Fruit fly (Drosophila melanogaster) whole organism, embryonic: ENCODE measurements around the gene twe.
A peak's percentile ranks its signal among the peaks of the same experiment; 100 is the strongest.

Experiments used
- Ada2b ChIP-seq: fragments of 200-800 bp; sonication (Bioruptor generic); IDR thresholded peaks from 2 replicates; pipeline ENCODE4 v1.3.6; 2022; ENCODE audit warnings: missing biosample characterization, missing genetic modification characterization
- Asciz ChIP-seq: fragments of 200-800 bp; sonication (Bioruptor generic); optimal IDR thresholded peaks from 2 replicates; lab custom pipeline; 2017; ENCODE audit warnings: missing biosample characterization, mild to moderate bottlenecking, missing genetic modification characterization, missing genetic modification reagents
- BEAF-32 ChIP-seq: fragments of 200-800 bp; sonication (Bioruptor generic); optimal IDR thresholded peaks from 3 replicates; lab custom pipeline; 2017; ENCODE audit warnings: missing biosample characterization, missing genetic modification characterization, mild to moderate bottlenecking, moderate library complexity, missing genetic modification reagents
- Bdp1 ChIP-seq: fragments of 200-800 bp; sonication (Bioruptor generic); optimal IDR thresholded peaks from 3 replicates; lab custom pipeline; 2016; ENCODE audit warnings: missing biosample characterization, missing genetic modification characterization
- Bgb ChIP-seq: fragments of 200-800 bp; sonication (Bioruptor generic); IDR thresholded peaks from 2 replicates; pipeline ENCODE4 v1.3.6; 2022; ENCODE audit warnings: missing biosample characterization, missing genetic modification characterization; ENCODE audit not compliant: partially characterized antibody
- CG12659 ChIP-seq: fragments of 200-800 bp; sonication (Bioruptor generic); optimal IDR thresholded peaks from 3 replicates; lab custom pipeline; 2017; ENCODE audit warnings: mild to moderate bottlenecking, missing biosample characterization, missing genetic modification reagents, missing genetic modification characterization
- CG15073 ChIP-seq: fragments of 200-800 bp; sonication (Bioruptor generic); optimal IDR thresholded peaks from 2 replicates; lab custom pipeline; 2016; ENCODE audit warnings: missing biosample characterization, missing genetic modification characterization
- CG16779 ChIP-seq: fragments of 200-800 bp; sonication (Bioruptor generic); IDR thresholded peaks from 2 replicates; pipeline ENCODE4 v1.3.6; 2022; ENCODE audit warnings: missing biosample characterization, missing genetic modification characterization
- CG17328 ChIP-seq: fragments of 200-800 bp; sonication (Bioruptor generic); IDR thresholded peaks from 2 replicates; pipeline ENCODE4 v1.3.6; 2022; ENCODE audit warnings: missing biosample characterization, missing genetic modification characterization
- CG17361 ChIP-seq: fragments of 200-800 bp; sonication (Bioruptor generic); IDR thresholded peaks from 3 replicates; pipeline ENCODE4 v1.3.6; 2022; ENCODE audit warnings: missing biosample characterization, missing genetic modification characterization
- CG30020 ChIP-seq: fragments of 200-800 bp; optimal IDR thresholded peaks from 2 replicates; lab custom pipeline; 2019; ENCODE audit warnings: missing biosample characterization, mild to moderate bottlenecking, missing genetic modification characterization, moderate library complexity
- CG33213 ChIP-seq: fragments of 200-800 bp; sonication (Bioruptor generic); optimal IDR thresholded peaks from 3 replicates; lab custom pipeline; 2016; ENCODE audit warnings: missing biosample characterization, missing genetic modification characterization
- CG7745 ChIP-seq: fragments of 200-800 bp; sonication (Bioruptor generic); optimal IDR thresholded peaks from 2 replicates; lab custom pipeline; 2018; ENCODE audit warnings: missing biosample characterization, mild to moderate bottlenecking, missing genetic modification characterization, moderate library complexity
- CTCF ChIP-seq: fragments of 200-800 bp; sonication (Bioruptor generic); optimal IDR thresholded peaks from 2 replicates; lab custom pipeline; 2017; ENCODE audit warnings: missing biosample characterization, mild to moderate bottlenecking, missing genetic modification characterization, moderate library complexity
- Chrac-16 ChIP-seq: fragments of 200-800 bp; sonication (Bioruptor generic); optimal IDR thresholded peaks from 3 replicates; lab custom pipeline; 2016; ENCODE audit warnings: missing biosample characterization, missing genetic modification characterization
- CoRest ChIP-seq: fragments of 200-800 bp; sonication (Bioruptor generic); optimal IDR thresholded peaks from 3 replicates; lab custom pipeline; 2018; ENCODE audit warnings: missing biosample characterization, mild to moderate bottlenecking, missing genetic modification characterization, moderate library complexity
- Dp ChIP-seq: fragments of 200-800 bp; sonication (Bioruptor generic); optimal IDR thresholded peaks from 2 replicates; lab custom pipeline; 2018; ENCODE audit warnings: missing biosample characterization, mild to moderate bottlenecking, missing genetic modification characterization, moderate library complexity
- Hey ChIP-seq: fragments of 200-800 bp; sonication (Bioruptor generic); optimal IDR thresholded peaks from 3 replicates; lab custom pipeline; 2018; ENCODE audit warnings: missing biosample characterization, mild to moderate bottlenecking, missing genetic modification characterization
- Hsf ChIP-seq: fragments of 200-800 bp; sonication (Bioruptor generic); optimal IDR thresholded peaks from 3 replicates; lab custom pipeline; 2016; ENCODE audit warnings: missing biosample characterization, missing genetic modification characterization
- MBD-R2 ChIP-seq: fragments of 200-800 bp; sonication (Bioruptor generic); IDR thresholded peaks from 2 replicates; pipeline ENCODE4 v1.3.6; 2022; ENCODE audit warnings: missing biosample characterization, missing genetic modification characterization
- Med ChIP-seq: fragments of 200-800 bp; sonication (Bioruptor generic); peaks from one replicate; lab custom pipeline; 2016; ENCODE audit warnings: missing biosample characterization, missing genetic modification characterization, mild to moderate bottlenecking, inconsistent platforms, moderate library complexity
- NC2α ChIP-seq: fragments of 200-800 bp; sonication (Bioruptor generic); optimal IDR thresholded peaks from 2 replicates; lab custom pipeline; 2016; ENCODE audit warnings: missing biosample characterization, missing genetic modification characterization
- PHDP ChIP-seq: fragments of 200-800 bp; sonication (Bioruptor generic); optimal IDR thresholded peaks from 3 replicates; lab custom pipeline; 2018; ENCODE audit warnings: missing biosample characterization, mild to moderate bottlenecking, missing genetic modification characterization, moderate library complexity
- Stat92E ChIP-seq, 3 experiments: fragments of >200 bp in 2 of 3; fragments of 200-800 bp in 1 of 3; sonication (Bioruptor generic) in 1 of 3; optimal IDR thresholded peaks; 2 replicates each; lab custom pipeline; 2017 to 2019; ENCODE audit warnings: missing biosample characterization in 3 of 3, missing genetic modification characterization in 3 of 3, mild to moderate bottlenecking in 1 of 3, moderate library complexity in 1 of 3
- TFAM ChIP-seq: fragments of 200-800 bp; sonication (Bioruptor generic); optimal IDR thresholded peaks from 2 replicates; lab custom pipeline; 2017; ENCODE audit warnings: missing biosample characterization, missing genetic modification characterization, inconsistent platforms
- YL-1 ChIP-seq: fragments of 200-800 bp; sonication (Bioruptor generic); optimal IDR thresholded peaks from 3 replicates; lab custom pipeline; 2017; ENCODE audit warnings: missing biosample characterization, mild to moderate bottlenecking, missing genetic modification characterization
- ash1 ChIP-seq: fragments of 200-800 bp; sonication (Bioruptor generic); optimal IDR thresholded peaks from 2 replicates; lab custom pipeline; 2018; ENCODE audit warnings: missing biosample characterization, mild to moderate bottlenecking, missing genetic modification characterization
- bab2 ChIP-seq: fragments of 200-800 bp; sonication (Bioruptor generic); optimal IDR thresholded peaks from 2 replicates; lab custom pipeline; 2016; ENCODE audit warnings: missing biosample characterization, missing genetic modification characterization
- dpn ChIP-seq, 2 experiments: fragments of 200-800 bp; sonication (Bioruptor generic); optimal IDR thresholded peaks; 3 replicates each; lab custom pipeline; 2016; ENCODE audit warnings: missing biosample characterization in 2 of 2, missing genetic modification characterization in 2 of 2
- ewg ChIP-seq: fragments of 200-800 bp; sonication (Bioruptor generic); optimal IDR thresholded peaks from 3 replicates; lab custom pipeline; 2017; ENCODE audit warnings: mild to moderate bottlenecking, missing biosample characterization, missing genetic modification reagents, missing genetic modification characterization
- ftz-f1 ChIP-seq: fragments of 200-800 bp; sonication (Bioruptor generic); optimal IDR thresholded peaks from 2 replicates; lab custom pipeline; 2016; ENCODE audit warnings: missing biosample characterization, missing genetic modification characterization
- insv ChIP-seq, 2 experiments: fragments of 200-800 bp; sonication (Bioruptor generic); optimal IDR thresholded peaks; 3 replicates each; lab custom pipeline; 2016 to 2018; ENCODE audit warnings: missing biosample characterization in 2 of 2, missing genetic modification characterization in 2 of 2
- kah ChIP-seq: fragments of 200-800 bp; sonication (Bioruptor generic); optimal IDR thresholded peaks from 2 replicates; lab custom pipeline; 2018; ENCODE audit warnings: missing biosample characterization, mild to moderate bottlenecking, missing genetic modification characterization
- knrl ChIP-seq: fragments of 200-800 bp; sonication (Bioruptor generic); IDR thresholded peaks from 3 replicates; pipeline ENCODE4 v1.3.6; 2022; ENCODE audit warnings: missing biosample characterization, missing genetic modification characterization; ENCODE audit not compliant: partially characterized antibody
- lbe ChIP-seq: fragments of 200-800 bp; sonication (Bioruptor generic); optimal IDR thresholded peaks from 2 replicates; lab custom pipeline; 2016; ENCODE audit warnings: missing biosample characterization, mild to moderate bottlenecking, missing genetic modification characterization
- lilli ChIP-seq: fragments of 200-800 bp; sonication (Bioruptor generic); optimal IDR thresholded peaks from 3 replicates; lab custom pipeline; 2016; ENCODE audit warnings: missing biosample characterization, missing genetic modification characterization
- otp ChIP-seq: fragments of 200-800 bp; sonication (Bioruptor generic); IDR thresholded peaks from 3 replicates; pipeline ENCODE4, ENCODE4 v1.3.6; 2022; ENCODE audit warnings: missing biosample characterization, missing genetic modification characterization
- psq ChIP-seq: fragments of 200-800 bp; sonication (Bioruptor generic); optimal IDR thresholded peaks from 2 replicates; lab custom pipeline; 2017; ENCODE audit warnings: missing biosample characterization, missing genetic modification characterization
- row ChIP-seq: fragments of 200-800 bp; sonication (Bioruptor generic); IDR thresholded peaks from 3 replicates; pipeline ENCODE4 v1.3.6; 2022; ENCODE audit warnings: missing biosample characterization, missing genetic modification characterization
- salm ChIP-seq: fragments of 200-800 bp; sonication (Bioruptor generic); optimal IDR thresholded peaks from 2 replicates; lab custom pipeline; 2018; ENCODE audit warnings: missing biosample characterization, mild to moderate bottlenecking, missing genetic modification characterization
- sens ChIP-seq: fragments of 200-800 bp; sonication (Bioruptor generic); peaks from one replicate; lab custom pipeline; 2016; ENCODE audit warnings: missing biosample characterization, missing genetic modification characterization
- seq ChIP-seq: fragments of 200-800 bp; sonication (Bioruptor generic); IDR thresholded peaks from 2 replicates; pipeline ENCODE4 v1.3.6; 2022; ENCODE audit warnings: missing biosample characterization, missing genetic modification characterization
- stwl ChIP-seq: fragments of 200-800 bp; sonication (Bioruptor generic); optimal IDR thresholded peaks from 3 replicates; lab custom pipeline; 2018; ENCODE audit warnings: missing biosample characterization, mild to moderate bottlenecking, missing genetic modification characterization, moderate library complexity
- tin ChIP-seq: fragments of 200-800 bp; sonication (Bioruptor generic); optimal IDR thresholded peaks from 3 replicates; lab custom pipeline; 2016; ENCODE audit warnings: missing biosample characterization, missing genetic modification characterization
- tna ChIP-seq: fragments of 200-800 bp; sonication (Bioruptor generic); IDR thresholded peaks from 2 replicates; pipeline ENCODE4 v1.3.6; 2022; ENCODE audit warnings: missing biosample characterization, missing genetic modification characterization; ENCODE audit not compliant: partially characterized antibody
- trem ChIP-seq: fragments of 200-800 bp; optimal IDR thresholded peaks from 3 replicates; lab custom pipeline; 2019; ENCODE audit warnings: missing biosample characterization, mild to moderate bottlenecking, missing genetic modification characterization, moderate library complexity
- twi ChIP-seq: fragments of 200-800 bp; optimal IDR thresholded peaks from 2 replicates; lab custom pipeline; 2019; ENCODE audit warnings: missing biosample characterization, mild to moderate bottlenecking, missing genetic modification characterization, moderate library complexity
- zen ChIP-seq: fragments of 200-800 bp; sonication (Bioruptor generic); optimal IDR thresholded peaks from 3 replicates; lab custom pipeline; 2018; ENCODE audit warnings: missing biosample characterization, mild to moderate bottlenecking, missing genetic modification characterization, moderate library complexity

twe gene

dm6 chr2L:16261576-16262217, at the start of gene twe, which contains the start of gene CG4935 (continued):
- TF ChIP-seq ewg (peak; percentile 22), row (GFP tag; lab: Robert Waterston, UW) (peak; percentile 26; the same call in 1 of the 3 replicates), tin (no peak), kah (GFP tag; lab: Kevin White, UChicago) (no peak), knrl (no peak)

- TF ChIP-seq Ada2b (GFP tag; lab: Robert Waterston, UW): 0 out of 2 replicates have a peak, but pooled peaks have one; percentile 16
- peak; percentile 74 for TF ChIP-seq CG12659 (GFP tag; lab: Kevin White, UChicago)
- no peak for TF ChIP-seq seq (GFP tag; lab: Robert Waterston, UW)
- TF ChIP-seq YL-1 (GFP tag; lab: Kevin White, UChicago): peak; percentile 83
- TF ChIP-seq zen (tag; lab: Kevin White, UChicago): peak; percentile 66
- no peak for TF ChIP-seq otp (GFP tag; lab: Robert Waterston, UW)
- TF ChIP-seq CG33213 (GFP tag; lab: Kevin White, UChicago): no peak
- peak; percentile 58 for TF ChIP-seq CG30020 (tag; lab: Kevin White, UChicago)
- peak; percentile 52 for TF ChIP-seq lbe
- no peak for TF ChIP-seq Stat92E (GFP tag; optimal IDR thresholded peaks at IDR 0.05; lab: Kevin White, UChicago)
- peak; percentile 21 for TF ChIP-seq Bdp1
- no peak for TF ChIP-seq tna (GFP tag; lab: Robert Waterston, UW)
- 0 out of 2 replicates have a peak, but pooled peaks have one; percentile 16 for TF ChIP-seq Bgb
- TF ChIP-seq CTCF (GFP tag; lab: Kevin White, UChicago): peak; percentile 42
- TF ChIP-seq Dp: peak; percentile 88
- peak; percentile 18 for TF ChIP-seq Chrac-16
- peak in 1 of 2 experiments; percentile 48 for TF ChIP-seq dpn (GFP tag; optimal IDR thresholded peaks at IDR 0.05; lab: Kevin White, UChicago)
- peak; percentile 31 for TF ChIP-seq tin
- peak; percentile 23 for TF ChIP-seq bab2
- TF ChIP-seq stwl: peak; percentile 69
- TF ChIP-seq twi (tag; lab: Kevin White, UChicago): peak; percentile 12
- TF ChIP-seq NC2α (GFP tag; lab: Kevin White, UChicago): no peak
- TF ChIP-seq ash1 (GFP tag; lab: Kevin White, UChicago): no peak
- TF ChIP-seq psq (GFP tag; lab: Kevin White, UChicago): no peak
- TF ChIP-seq TFAM (GFP tag; lab: Kevin White, UChicago): no peak
- TF ChIP-seq CG17361 (GFP tag; lab: Robert Waterston, UW): peak; percentile 38; the same call in 1 of the 3 replicates
- TF ChIP-seq trem (tag; lab: Kevin White, UChicago): peak; percentile 93
- no peak for TF ChIP-seq CG15073
- TF ChIP-seq lilli: peak; percentile 48
- TF ChIP-seq salm (tag; lab: Kevin White, UChicago): no peak
- no peak for TF ChIP-seq Hey (tag; lab: Kevin White, UChicago)
- peak; percentile 82 for TF ChIP-seq sens (GFP tag; lab: Kevin White, UChicago)
- TF ChIP-seq CoRest (tag; lab: Kevin White, UChicago): peak; percentile 49
- no peak for TF ChIP-seq CG7745
- no peak for TF ChIP-seq CG17328 (GFP tag; lab: Robert Waterston, UW)
- TF ChIP-seq BEAF-32 (GFP tag; lab: Kevin White, UChicago): peak; percentile 62
- TF ChIP-seq Asciz: no peak
- peak; percentile 8 for TF ChIP-seq PHDP (tag; lab: Kevin White, UChicago)
- peak in 1 of 2 experiments; percentile 28 for TF ChIP-seq insv (GFP tag; optimal IDR thresholded peaks at IDR 0.05; lab: Kevin White, UChicago)
- TF ChIP-seq ftz-f1 (GFP tag; lab: Kevin White, UChicago): peak; percentile 93
- peak; percentile 93 for TF ChIP-seq MBD-R2 (GFP tag; lab: Robert Waterston, UW)
- TF ChIP-seq Med (GFP tag; lab: Kevin White, UChicago): peak; percentile 10
- no peak for TF ChIP-seq CG16779
- TF ChIP-seq Hsf: peak; percentile 48
Measured at dm6 chr2L:16310648-16311047, 49.0 kb upstream of the twe start, which contains the start of the genes cni and fzy. Gene cni, minus strand, starts transcription at chr2L:16310726. Gene fzy, plus strand, starts transcription at chr2L:16310956.
